Worm (Caenorhabditis elegans) whole organism, L1 larva: Measurements from ENCODE around the gene mrpl-42.

Experiments
- aly-2 ChIP-seq: fragments of 150-350 bp; optimal IDR thresholded peaks from 2 replicates; lab custom pipeline; 2014; ENCODE audit warnings: missing biosample characterization, missing genetic modification characterization
- ets-5 ChIP-seq: fragments of 200-800 bp; sonication (Bioruptor generic); IDR thresholded peaks from 2 replicates; pipeline ENCODE4 v1.3.6; 2022; ENCODE audit warnings: missing genetic modification characterization, missing compliant biosample characterization
- nhr-76 ChIP-seq: sonication (generic microtip); optimal IDR thresholded peaks from 2 replicates; lab custom pipeline; 2017; ENCODE audit warnings: missing biosample characterization, missing genetic modification characterization
- nhr-90 ChIP-seq: sonication (generic microtip); optimal IDR thresholded peaks from 2 replicates; lab custom pipeline; 2016; ENCODE audit warnings: mild to moderate bottlenecking, missing genetic modification characterization, missing compliant biosample characterization; ENCODE audit not compliant: poor library complexity
- snpc-4 ChIP-seq: fragments of 150-350 bp; optimal IDR thresholded peaks from 2 replicates; lab custom pipeline; 2014; ENCODE audit warnings: missing biosample characterization, missing genetic modification characterization

- TF ChIP-seq nhr-90, result no peak
- TF ChIP-seq nhr-76 (tag; lab: Kevin White, UChicago), result no peak
- TF ChIP-seq ets-5 (GFP tag; lab: Robert Waterston, UW), result no peak
- TF ChIP-seq snpc-4 (tag; lab: Kevin White, UChicago), result no peak
- TF ChIP-seq aly-2, result no peak
These were observed 22.2 kb upstream of the mrpl-42 start for ce11 chrIV:9116452-9116851.
